Worm (Caenorhabditis elegans) whole organism, mixed stage, embryonic: ENCODE results near the gene Y7A5A.9.

Experiments used
- M03D4.4 ChIP-seq: sonication (generic microtip); optimal IDR thresholded peaks from 2 replicates; lab custom pipeline; 2017; ENCODE audit warnings: mild to moderate bottlenecking, missing genetic modification characterization, missing compliant biosample characterization
- bed-3 ChIP-seq: fragments of 200-800 bp; sonication (Bioruptor generic); optimal IDR thresholded peaks from 3 replicates; lab custom pipeline; 2018; ENCODE audit warnings: mild to moderate bottlenecking, missing genetic modification characterization, moderate library complexity, missing compliant biosample characterization
- blmp-1 ChIP-seq: fragments of 150-350 bp; optimal IDR thresholded peaks from 2 replicates; lab custom pipeline; 2014; ENCODE audit warnings: missing biosample characterization, missing genetic modification characterization
- ceh-39 ChIP-seq: fragments of 150-350 bp; optimal IDR thresholded peaks from 2 replicates; lab custom pipeline; 2014; ENCODE audit warnings: missing biosample characterization, missing genetic modification characterization
- ceh-43 ChIP-seq: fragments of 200-800 bp; sonication (Bioruptor generic); optimal IDR thresholded peaks from 2 replicates; lab custom pipeline; 2018; ENCODE audit warnings: mild to moderate bottlenecking, missing genetic modification characterization, moderate library complexity, missing compliant biosample characterization
- ceh-83 ChIP-seq: fragments of 200-800 bp; sonication (Bioruptor generic); optimal IDR thresholded peaks from 2 replicates; lab custom pipeline; 2018; ENCODE audit warnings: mild to moderate bottlenecking, missing genetic modification characterization, missing compliant biosample characterization
- cnd-1 ChIP-seq: fragments of 200-800 bp; sonication (Bioruptor generic); optimal IDR thresholded peaks from 2 replicates; lab custom pipeline; 2018; ENCODE audit warnings: mild to moderate bottlenecking, missing genetic modification characterization, missing compliant biosample characterization
- drap-1 ChIP-seq: fragments of 200-800 bp; sonication (Bioruptor generic); optimal IDR thresholded peaks from 3 replicates; lab custom pipeline; 2018; ENCODE audit warnings: mild to moderate bottlenecking, missing genetic modification characterization, missing compliant biosample characterization
- elt-1 ChIP-seq: sonication (generic microtip); optimal IDR thresholded peaks from 2 replicates; lab custom pipeline; 2017; ENCODE audit warnings: missing genetic modification characterization, mild to moderate bottlenecking, missing compliant biosample characterization, antibody characterized with exemption, moderate library complexity, borderline replicate concordance; ENCODE audit not compliant: insufficient read depth
- elt-3 ChIP-seq: fragments of 150-350 bp; optimal IDR thresholded peaks from 2 replicates; lab custom pipeline; 2014; ENCODE audit warnings: missing biosample characterization, missing genetic modification characterization
- ham-2 ChIP-seq: fragments of 200-800 bp; sonication (Bioruptor generic); optimal IDR thresholded peaks from 2 replicates; lab custom pipeline; 2018; ENCODE audit warnings: mild to moderate bottlenecking, missing genetic modification characterization, missing compliant biosample characterization
- hlh-1 ChIP-seq: fragments of 150-350 bp; optimal IDR thresholded peaks from 2 replicates; lab custom pipeline; 2014; ENCODE audit warnings: missing biosample characterization, missing genetic modification reagents, missing genetic modification characterization
- lin-13 ChIP-seq: fragments of 150-350 bp; optimal IDR thresholded peaks from 2 replicates; lab custom pipeline; 2014; ENCODE audit warnings: missing biosample characterization, missing genetic modification characterization
- lin-32 ChIP-seq: fragments of 200-800 bp; sonication (Bioruptor generic); optimal IDR thresholded peaks from 2 replicates; lab custom pipeline; 2018; ENCODE audit warnings: mild to moderate bottlenecking, missing genetic modification characterization, missing compliant biosample characterization
- lsy-2 ChIP-seq: fragments of 150-350 bp; optimal IDR thresholded peaks from 2 replicates; lab custom pipeline; 2014; ENCODE audit warnings: missing biosample characterization, missing genetic modification characterization
- mab-5 ChIP-seq: fragments of 150-350 bp; optimal IDR thresholded peaks from 2 replicates; lab custom pipeline; 2014; ENCODE audit warnings: missing biosample characterization, missing genetic modification characterization
- mep-1 ChIP-seq: fragments of 150-350 bp; optimal IDR thresholded peaks from 2 replicates; lab custom pipeline; 2017; ENCODE audit warnings: missing biosample characterization, missing genetic modification reagents, missing genetic modification characterization, inconsistent platforms
- mls-2 ChIP-seq: sonication (generic microtip); optimal IDR thresholded peaks from 2 replicates; lab custom pipeline; 2016; ENCODE audit warnings: mild to moderate bottlenecking, missing genetic modification characterization, moderate library complexity, missing compliant biosample characterization
- nhr-12 ChIP-seq: fragments of 150-350 bp; optimal IDR thresholded peaks from 2 replicates; lab custom pipeline; 2014; ENCODE audit warnings: missing biosample characterization, missing genetic modification characterization
- nhr-2 ChIP-seq: fragments of 150-350 bp; optimal IDR thresholded peaks from 2 replicates; lab custom pipeline; 2014; ENCODE audit warnings: missing biosample characterization, missing genetic modification characterization
- nhr-237 ChIP-seq: fragments of 150-350 bp; optimal IDR thresholded peaks from 2 replicates; lab custom pipeline; 2014; ENCODE audit warnings: missing biosample characterization, missing genetic modification characterization
- nhr-28 ChIP-seq: fragments of 150-350 bp; optimal IDR thresholded peaks from 2 replicates; lab custom pipeline; 2014; ENCODE audit warnings: missing biosample characterization, missing genetic modification characterization
- nhr-76 ChIP-seq: sonication (generic microtip); optimal IDR thresholded peaks from 2 replicates; lab custom pipeline; 2017; ENCODE audit warnings: missing biosample characterization, missing genetic modification characterization
- pha-4 ChIP-seq: fragments of 150-350 bp; optimal IDR thresholded peaks from 2 replicates; lab custom pipeline; 2018; ENCODE audit warnings: missing biosample characterization, missing genetic modification reagents, missing genetic modification characterization
- sem-2 ChIP-seq: fragments of 200-800 bp; sonication (Bioruptor generic); optimal IDR thresholded peaks from 2 replicates; lab custom pipeline; 2018; ENCODE audit warnings: mild to moderate bottlenecking, missing genetic modification characterization, missing compliant biosample characterization
- snpc-4 ChIP-seq: fragments of 150-350 bp; optimal IDR thresholded peaks from 2 replicates; lab custom pipeline; 2014; ENCODE audit warnings: missing biosample characterization, missing genetic modification characterization
- sptf-1 ChIP-seq: sonication (generic microtip); optimal IDR thresholded peaks from 2 replicates; lab custom pipeline; 2017; ENCODE audit warnings: mild to moderate bottlenecking, missing genetic modification characterization, moderate library complexity, missing compliant biosample characterization
- tbx-8 ChIP-seq: fragments of 200-800 bp; sonication (Bioruptor generic); optimal IDR thresholded peaks from 2 replicates; lab custom pipeline; 2018; ENCODE audit warnings: mild to moderate bottlenecking, missing genetic modification characterization, moderate library complexity, missing compliant biosample characterization
- unc-39 ChIP-seq: fragments of 150-350 bp; optimal IDR thresholded peaks from 2 replicates; lab custom pipeline; 2014; ENCODE audit warnings: missing biosample characterization, missing genetic modification characterization
- unc-62 ChIP-seq: fragments of 150-350 bp; optimal IDR thresholded peaks from 2 replicates; lab custom pipeline; 2014; ENCODE audit warnings: missing biosample characterization, missing genetic modification reagents, missing genetic modification characterization
- zip-8 ChIP-seq: fragments of 150-350 bp; optimal IDR thresholded peaks from 2 replicates; lab custom pipeline; 2014; ENCODE audit warnings: missing biosample characterization, missing genetic modification characterization
- ztf-11 ChIP-seq: fragments of 150-350 bp; optimal IDR thresholded peaks from 2 replicates; lab custom pipeline; 2014; ENCODE audit warnings: missing biosample characterization, missing genetic modification characterization

Gene Y7A5A.9

DNA sequence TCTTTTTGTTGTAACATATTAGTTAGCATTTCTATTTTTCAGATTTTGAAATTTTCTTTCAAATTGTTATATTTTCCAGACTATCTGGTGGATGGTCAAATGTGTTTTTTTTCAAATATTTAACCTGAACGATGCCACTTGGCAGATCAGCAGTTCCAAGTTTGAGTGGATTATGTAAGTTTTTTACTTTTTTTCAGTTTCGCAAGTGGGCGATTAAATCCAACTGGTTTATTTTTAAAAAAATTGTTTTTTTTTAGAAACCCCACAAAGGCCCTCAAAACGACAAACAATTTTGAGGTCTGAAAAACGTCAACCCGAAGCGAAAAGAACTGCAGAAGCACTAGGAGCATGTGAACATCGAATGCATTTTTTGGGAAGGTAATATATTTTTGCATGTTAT lies at the start of gene Y7A5A.9:
Y7A5A.9 (plus strand) TSS at position 301 of the 400 bp plus-strand sequence.
- no peak for TF ChIP-seq bed-3 (GFP tag; lab: Kevin White, UChicago)
- no peak for TF ChIP-seq nhr-28 (tag; lab: Kevin White, UChicago)
- no peak for TF ChIP-seq ceh-43
- no peak for TF ChIP-seq elt-1 (tag; lab: Kevin White, UChicago)
- no peak for TF ChIP-seq ham-2
- no peak for TF ChIP-seq sem-2 (GFP tag; lab: Kevin White, UChicago)
- no peak for TF ChIP-seq zip-8 (tag; lab: Kevin White, UChicago)
- no peak for TF ChIP-seq unc-62 (GFP tag; lab: Kevin White, UChicago)
- TF ChIP-seq blmp-1 (tag; lab: Kevin White, UChicago) = no peak
- TF ChIP-seq nhr-2 (tag; lab: Kevin White, UChicago) = no peak
- TF ChIP-seq unc-39 = no peak
- TF ChIP-seq cnd-1 (tag; lab: Kevin White, UChicago) = no peak

DNA sequence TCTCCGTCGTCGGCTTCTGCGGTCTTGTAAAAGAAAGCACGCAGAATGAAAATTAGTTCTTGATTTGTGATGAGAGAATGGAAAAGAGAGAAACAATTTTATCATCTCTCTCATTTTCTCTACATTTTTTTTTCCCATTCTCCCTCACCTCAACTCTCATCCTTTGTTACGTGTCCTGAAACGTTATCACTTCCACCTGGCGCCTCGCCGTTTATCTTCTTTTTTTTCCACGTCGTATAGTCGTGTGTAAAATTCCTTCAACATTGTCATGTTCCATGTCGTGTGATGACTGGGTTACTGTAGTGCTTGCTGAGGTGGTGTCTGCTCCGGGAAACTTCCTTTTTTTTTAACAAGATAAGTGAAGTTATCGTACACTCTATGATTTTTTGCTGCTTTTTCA lies 47.5 kb upstream of the Y7A5A.9 start:
- TF ChIP-seq nhr-237 (tag; lab: Kevin White, UChicago) (no peak), blmp-1 (tag; lab: Kevin White, UChicago) (no peak), hlh-1 (tag; lab: Kevin White, UChicago) (no peak), unc-39 (no peak), tbx-8 (GFP tag; lab: Kevin White, UChicago) (no peak), nhr-12 (tag; lab: Kevin White, UChicago) (no peak), unc-62 (GFP tag; lab: Kevin White, UChicago) (no peak), zip-8 (tag; lab: Kevin White, UChicago) (no peak), nhr-2 (tag; lab: Kevin White, UChicago) (no peak), lsy-2 (no peak), drap-1 (GFP tag; lab: Kevin White, UChicago) (no peak), lin-13 (no peak), ceh-39 (tag; lab: Kevin White, UChicago) (no peak), M03D4.4 (tag; lab: Kevin White, UChicago) (no peak), ceh-43 (no peak), ham-2 (no peak), cnd-1 (tag; lab: Kevin White, UChicago) (no peak), pha-4 (tag; lab: Kevin White, UChicago) (no peak)

DNA sequence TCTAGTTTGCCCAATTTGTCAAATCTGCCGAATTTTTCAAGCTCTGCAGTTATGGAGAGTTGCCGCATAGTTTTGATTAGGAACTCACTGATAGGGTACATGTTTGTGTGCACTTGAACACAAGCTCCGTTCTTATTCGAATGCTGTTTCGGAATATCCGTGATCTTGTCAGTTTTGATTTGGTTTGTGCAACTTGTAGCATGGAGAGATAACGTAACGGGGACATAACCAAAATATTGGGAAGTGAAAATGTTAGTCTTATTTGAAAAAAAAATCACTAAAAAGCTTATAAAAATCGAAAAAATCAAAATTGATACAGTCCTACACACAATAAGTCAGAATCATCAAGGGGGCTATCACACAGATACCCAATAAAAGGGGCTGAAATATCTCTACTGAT lies 44.9 kb upstream of the Y7A5A.9 start, which contains the start of gene Y7A5A.24:
Y7A5A.24 (minus strand) TSS at position 101 of the 400 bp plus-strand sequence.
- TF ChIP-seq nhr-12 (tag; lab: Kevin White, UChicago) = no peak
- TF ChIP-seq ztf-11 (tag; lab: Kevin White, UChicago) = no peak

DNA sequence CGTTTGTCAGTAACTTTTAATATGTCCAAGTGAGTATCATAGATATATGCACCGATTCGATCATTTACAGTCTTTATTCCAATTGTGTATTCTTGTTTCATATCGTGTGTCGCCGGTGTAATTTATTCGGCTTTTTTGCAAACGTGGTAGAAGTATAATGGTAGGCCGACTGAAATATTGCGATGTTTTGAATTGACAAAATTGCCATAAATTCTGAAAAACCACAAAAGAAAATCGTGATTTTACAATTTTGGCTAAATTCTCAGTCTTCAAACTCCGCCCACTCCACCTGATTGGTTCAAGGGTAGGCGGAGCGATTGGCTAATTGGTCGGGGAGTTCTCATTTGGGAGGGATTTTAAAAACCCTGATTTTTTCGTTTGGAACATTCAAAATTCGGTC lies 42.4 kb upstream of the Y7A5A.9 start, which contains the start of gene Y7A5A.3:
Y7A5A.3 (minus strand) TSS at position 101 of the 400 bp plus-strand sequence.
- TF ChIP-seq sptf-1 (tag; lab: Kevin White, UChicago) (no peak), nhr-12 (tag; lab: Kevin White, UChicago) (no peak), lin-32 (GFP tag; lab: Kevin White, UChicago) (no peak), M03D4.4 (tag; lab: Kevin White, UChicago) (no peak), ceh-39 (tag; lab: Kevin White, UChicago) (no peak), tbx-8 (GFP tag; lab: Kevin White, UChicago) (no peak), lsy-2 (no peak), blmp-1 (tag; lab: Kevin White, UChicago) (no peak), zip-8 (tag; lab: Kevin White, UChicago) (no peak), ham-2 (no peak), elt-1 (tag; lab: Kevin White, UChicago) (no peak), mls-2 (tag; lab: Kevin White, UChicago) (no peak), ceh-43 (no peak), snpc-4 (tag; lab: Kevin White, UChicago) (no peak), mep-1 (tag; lab: Kevin White, UChicago) (no peak), nhr-237 (tag; lab: Kevin White, UChicago) (no peak), ceh-83 (GFP tag; lab: Kevin White, UChicago) (no peak), lin-13 (no peak)

DNA sequence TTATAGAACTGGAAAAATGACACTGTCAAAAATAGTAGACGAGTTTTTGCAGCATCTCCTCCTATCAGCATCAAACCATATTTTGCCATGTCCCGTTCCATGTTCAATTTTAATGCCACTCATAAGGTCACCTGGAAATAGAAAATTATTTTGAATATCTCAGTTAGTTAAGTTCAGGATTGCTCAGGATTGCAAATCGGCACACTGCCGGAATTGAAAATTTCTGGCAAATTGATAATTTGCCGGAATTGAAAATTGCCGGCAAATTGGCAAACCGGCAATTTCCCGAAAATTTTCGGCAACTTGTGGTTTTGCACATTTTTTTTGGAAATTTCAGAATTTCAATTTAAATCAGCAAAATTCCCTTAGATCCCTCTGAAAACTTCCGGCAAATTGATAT lies 40.2 kb upstream of the Y7A5A.9 start, which contains the start of gene Y7A5A.5:
Y7A5A.5 (minus strand) TSS at position 101 of the 400 bp plus-strand sequence.
- TF ChIP-seq lin-13 (no peak), ceh-83 (GFP tag; lab: Kevin White, UChicago) (no peak), drap-1 (GFP tag; lab: Kevin White, UChicago) (no peak), zip-8 (tag; lab: Kevin White, UChicago) (no peak), nhr-28 (tag; lab: Kevin White, UChicago) (no peak), nhr-237 (tag; lab: Kevin White, UChicago) (no peak), nhr-76 (no peak), nhr-2 (tag; lab: Kevin White, UChicago) (no peak), ham-2 (no peak), elt-3 (tag; lab: Kevin White, UChicago) (no peak), bed-3 (GFP tag; lab: Kevin White, UChicago) (no peak), mab-5 (tag; lab: Kevin White, UChicago) (no peak), unc-62 (GFP tag; lab: Kevin White, UChicago) (no peak)
